Fruit fly (Drosophila melanogaster): ENCODE results near the gene CG8064.

CG8064 gene

DNA sequence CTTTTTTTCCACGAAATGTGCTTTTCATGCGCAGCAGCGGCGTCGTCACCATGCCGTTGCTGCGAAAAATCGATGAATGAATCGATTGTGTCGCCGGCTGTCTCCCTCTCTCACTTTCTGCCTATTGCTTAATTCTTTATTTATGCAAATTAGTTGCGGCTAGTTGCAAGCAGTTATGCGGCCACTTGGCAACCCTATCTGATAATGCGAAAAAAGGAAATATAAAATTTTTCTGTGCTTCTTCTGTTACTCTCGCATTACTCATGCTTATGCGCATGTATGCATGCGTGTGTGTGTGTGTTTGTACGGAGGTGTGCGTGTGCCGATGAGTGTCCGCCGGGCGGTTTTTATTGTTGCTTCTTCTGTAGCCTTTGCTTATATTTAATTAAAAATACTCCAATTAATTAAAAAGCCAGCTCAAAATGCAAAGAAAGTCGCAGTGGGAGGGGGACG lies 39.7 kb upstream of the CG8064 start:
- no peak for TF ChIP-seq wek (GFP tag; optimal IDR thresholded peaks at IDR 0.05)
- TF ChIP-seq Trl (optimal IDR thresholded peaks at IDR 0.05), result no peak
- no peak for TF ChIP-seq Trl (GFP tag; optimal IDR thresholded peaks at IDR 0.05)
- no peak for TF ChIP-seq Hr3 (GFP tag; optimal IDR thresholded peaks at IDR 0.05)
- no peak for TF ChIP-seq Sox102F (GFP tag; optimal IDR thresholded peaks at IDR 0.05)
- TF ChIP-seq fd96Cb (tag; optimal IDR thresholded peaks at IDR 0.05), result no peak
- no peak for TF ChIP-seq wor (GFP tag; IDR thresholded peaks at IDR 0.05)
- no peak for TF ChIP-seq Mrtf (GFP tag; IDR thresholded peaks at IDR 0.05)
- TF ChIP-seq slbo (GFP tag; IDR thresholded peaks at IDR 0.05), result peak; percentile 33
- peak; percentile 50 for TF ChIP-seq scrt (GFP tag; optimal IDR thresholded peaks at IDR 0.05)
- TF ChIP-seq CG14014 (GFP tag; IDR thresholded peaks at IDR 0.05), result 0 out of 2 replicates have a peak, but pooled peaks have one; percentile 25
- no peak for TF ChIP-seq CG10147 (GFP tag; optimal IDR thresholded peaks at IDR 0.05)
- no peak for TF ChIP-seq H15 (GFP tag; IDR thresholded peaks at IDR 0.05)
- TF ChIP-seq CG16779 (GFP tag; IDR thresholded peaks at IDR 0.05), result no peak
- peak; percentile 41 for TF ChIP-seq CG15514 (GFP tag; optimal IDR thresholded peaks at IDR 0.05)
- TF ChIP-seq pros (GFP tag; optimal IDR thresholded peaks at IDR 0.05), result no peak
- TF ChIP-seq jumu (GFP tag; optimal IDR thresholded peaks at IDR 0.05), result peak; percentile 1
- no peak for TF ChIP-seq Ets97D (GFP tag; optimal IDR thresholded peaks at IDR 0.05)
- no peak for TF ChIP-seq hkb (optimal IDR thresholded peaks at IDR 0.05)
- no peak for TF ChIP-seq hkb (GFP tag; IDR thresholded peaks at IDR 0.05)
- no peak for TF ChIP-seq grn (GFP tag; optimal IDR thresholded peaks at IDR 0.05)
- no peak for TF ChIP-seq Ada2b (GFP tag; IDR thresholded peaks at IDR 0.05)
- peak; percentile 71 for TF ChIP-seq vvl (GFP tag; IDR thresholded peaks at IDR 0.05)
- 0 out of 3 replicates have a peak, but pooled peaks have one; percentile 25 for TF ChIP-seq CG6175 (GFP tag; IDR thresholded peaks at IDR 0.05)
- no peak for TF ChIP-seq CG18011 (GFP tag; optimal IDR thresholded peaks at IDR 0.05)
- TF ChIP-seq Hr51 (GFP tag; optimal IDR thresholded peaks at IDR 0.05), result peak in 1 of 2 experiments; percentile 12
- TF ChIP-seq CG32767 (GFP tag; IDR thresholded peaks at IDR 0.05), result no peak
- TF ChIP-seq CG17385 (GFP tag; optimal IDR thresholded peaks at IDR 0.05), result peak; percentile 24
- TF ChIP-seq tll (GFP tag; optimal IDR thresholded peaks at IDR 0.05), result no peak
- peak; percentile 5; the same call in 1 of the 3 replicates for TF ChIP-seq row (GFP tag; IDR thresholded peaks at IDR 0.05)
- no peak for TF ChIP-seq CG17612 (GFP tag; IDR thresholded peaks at IDR 0.05)
- TF ChIP-seq Hmx (GFP tag; optimal IDR thresholded peaks at IDR 0.05), result no peak
- no peak for TF ChIP-seq vnd (GFP tag; IDR thresholded peaks at IDR 0.05; ENCODE audit: partially characterized antibody)
- no peak for TF ChIP-seq amos (GFP tag; IDR thresholded peaks at IDR 0.05; ENCODE audit: partially characterized antibody)
- peak in 1 of 2 experiments; percentile 15 for TF ChIP-seq Pdp1 (GFP tag; optimal IDR thresholded peaks at IDR 0.05)
- TF ChIP-seq ems (GFP tag; optimal IDR thresholded peaks at IDR 0.05), result peak; percentile 39
- no peak for TF ChIP-seq HHEX (GFP tag; optimal IDR thresholded peaks at IDR 0.05)
- TF ChIP-seq CG10209 (GFP tag; optimal IDR thresholded peaks at IDR 0.05), result no peak
- peak; percentile 1 for TF ChIP-seq tup (GFP tag; optimal IDR thresholded peaks at IDR 0.05)
- no peak for TF ChIP-seq CG7928 (GFP tag; optimal IDR thresholded peaks at IDR 0.05)
- peak; percentile 0 for TF ChIP-seq MTF-1 (GFP tag; optimal IDR thresholded peaks at IDR 0.05; ENCODE audit: borderline replicate concordance)
- peak; percentile 35 for TF ChIP-seq lilli (GFP tag; optimal IDR thresholded peaks at IDR 0.05)
- TF ChIP-seq Atf6 (GFP tag; IDR thresholded peaks at IDR 0.05), result no peak
- TF ChIP-seq CG12071 (GFP tag; optimal IDR thresholded peaks at IDR 0.05), result peak; percentile 58
- no peak for TF ChIP-seq yki (optimal IDR thresholded peaks at IDR 0.05)
- TF ChIP-seq BtbVII (GFP tag; optimal IDR thresholded peaks at IDR 0.05), result no peak
- no peak for TF ChIP-seq NC2β (GFP tag; optimal IDR thresholded peaks at IDR 0.05)
- peak; percentile 84 for TF ChIP-seq ewg (GFP tag; optimal IDR thresholded peaks at IDR 0.05)
- peak; percentile 30; the same call in 1 of the 3 replicates for TF ChIP-seq knrl (GFP tag; IDR thresholded peaks at IDR 0.05; ENCODE audit: partially characterized antibody)
- no peak for TF ChIP-seq twi (tag; optimal IDR thresholded peaks at IDR 0.05)
- 0 out of 2 replicates have a peak, but pooled peaks have one; percentile 30 for TF ChIP-seq CG14441 (GFP tag; IDR thresholded peaks at IDR 0.05)

Data from whole organism, embryonic.